Worm (Caenorhabditis elegans) whole organism, L1 larva: ENCODE results near the gene sna-2.

Experiments used
- C04F5.9 ChIP-seq: sonication (generic microtip); optimal IDR thresholded peaks from 2 replicates; lab custom pipeline; 2016; ENCODE audit warnings: missing genetic modification characterization, missing compliant biosample characterization
- C34B4.2 ChIP-seq: sonication (generic microtip); optimal IDR thresholded peaks from 2 replicates; lab custom pipeline; 2017; ENCODE audit warnings: mild to moderate bottlenecking, missing genetic modification characterization, missing compliant biosample characterization
- F16B12.6 ChIP-seq: fragments of 150-350 bp; optimal IDR thresholded peaks from 2 replicates; lab custom pipeline; 2014; ENCODE audit warnings: missing biosample characterization, missing genetic modification characterization
- aha-1 ChIP-seq: fragments of 150-350 bp; optimal IDR thresholded peaks from 2 replicates; lab custom pipeline; 2014; ENCODE audit warnings: missing biosample characterization, missing genetic modification characterization
- blmp-1 ChIP-seq: fragments of 150-350 bp; optimal IDR thresholded peaks from 2 replicates; lab custom pipeline; 2014; ENCODE audit warnings: missing biosample characterization, missing genetic modification characterization
- ceh-88 ChIP-seq: fragments of 200-800 bp; sonication (Bioruptor generic); IDR thresholded peaks from 2 replicates; pipeline ENCODE4 v1.3.6; 2022; ENCODE audit warnings: missing genetic modification characterization, missing compliant biosample characterization
- ceh-90 ChIP-seq: sonication (generic microtip); optimal IDR thresholded peaks from 2 replicates; lab custom pipeline; 2016; ENCODE audit warnings: missing genetic modification characterization, missing compliant biosample characterization
- dpl-1 ChIP-seq, 3 experiments: fragments of 150-350 bp in 2 of 3; sonication (generic microtip) in 1 of 3; optimal IDR thresholded peaks; 2 replicates each; lab custom pipeline; 2014 to 2017; ENCODE audit warnings: missing biosample characterization in 3 of 3, missing genetic modification characterization in 3 of 3, missing genetic modification reagents in 3 of 3
- dsc-1 ChIP-seq: sonication (generic microtip); optimal IDR thresholded peaks from 2 replicates; lab custom pipeline; 2016; ENCODE audit warnings: mild to moderate bottlenecking, missing genetic modification characterization, missing compliant biosample characterization
- egl-27 ChIP-seq, 2 experiments: fragments of 150-350 bp in 1 of 2; sonication (generic microtip); optimal IDR thresholded peaks; 3 replicates each; lab custom pipeline; 2017 to 2018; ENCODE audit warnings: missing biosample characterization in 2 of 2, missing genetic modification characterization in 2 of 2, missing genetic modification reagents in 2 of 2
- elt-2 ChIP-seq: sonication (generic microtip); optimal IDR thresholded peaks from 2 replicates; lab custom pipeline; 2016; ENCODE audit warnings: missing genetic modification characterization, mild to moderate bottlenecking, inconsistent platforms, missing compliant biosample characterization, missing genetic modification reagents
- ets-5 ChIP-seq: fragments of 200-800 bp; sonication (Bioruptor generic); IDR thresholded peaks from 2 replicates; pipeline ENCODE4 v1.3.6; 2022; ENCODE audit warnings: missing genetic modification characterization, missing compliant biosample characterization
- grh-1 ChIP-seq: fragments of 200-800 bp; sonication (Bioruptor generic); IDR thresholded peaks from 2 replicates; pipeline ENCODE4 v1.3.6; 2022; ENCODE audit warnings: missing genetic modification reagents, missing genetic modification characterization, missing compliant biosample characterization
- hlh-17 ChIP-seq: fragments of 200-800 bp; sonication (Bioruptor generic); optimal IDR thresholded peaks from 2 replicates; lab custom pipeline; 2018; ENCODE audit warnings: missing genetic modification characterization, mild to moderate bottlenecking, missing compliant biosample characterization, moderate library complexity, borderline replicate concordance
- hlh-4 ChIP-seq: sonication (generic microtip); optimal IDR thresholded peaks from 2 replicates; lab custom pipeline; 2016; ENCODE audit warnings: mild to moderate bottlenecking, missing genetic modification characterization, missing compliant biosample characterization
- hpl-2 ChIP-seq: fragments of 150-350 bp; optimal IDR thresholded peaks from 2 replicates; lab custom pipeline; 2014; ENCODE audit warnings: missing biosample characterization, missing genetic modification reagents, missing genetic modification characterization
- irx-1 ChIP-seq: sonication (generic microtip); optimal IDR thresholded peaks from 2 replicates; lab custom pipeline; 2016; ENCODE audit warnings: missing genetic modification characterization, missing compliant biosample characterization
- lin-15B ChIP-seq: fragments of 150-350 bp; sonication (generic microtip); optimal IDR thresholded peaks from 3 replicates; lab custom pipeline; 2014; ENCODE audit warnings: missing biosample characterization, missing genetic modification characterization
- lin-39 ChIP-seq: fragments of 150-350 bp; optimal IDR thresholded peaks from 2 replicates; lab custom pipeline; 2014; ENCODE audit warnings: missing biosample characterization, missing genetic modification reagents, missing genetic modification characterization
- mdl-1 ChIP-seq, 2 experiments: fragments of 150-350 bp; optimal IDR thresholded peaks; 2 replicates each; lab custom pipeline; 2014 to 2017; ENCODE audit warnings: missing biosample characterization in 2 of 2, missing genetic modification characterization in 2 of 2, inconsistent platforms in 1 of 2
- mef-2 ChIP-seq: fragments of 150-350 bp; optimal IDR thresholded peaks from 2 replicates; lab custom pipeline; 2014; ENCODE audit warnings: missing biosample characterization, missing genetic modification characterization
- nhr-12 ChIP-seq: sonication (generic microtip); optimal IDR thresholded peaks from 2 replicates; lab custom pipeline; 2017; ENCODE audit warnings: missing biosample characterization, missing genetic modification characterization
- nhr-237 ChIP-seq: fragments of 150-350 bp; optimal IDR thresholded peaks from 2 replicates; lab custom pipeline; 2014; ENCODE audit warnings: missing biosample characterization, missing genetic modification characterization
- nhr-28 ChIP-seq: fragments of 150-350 bp; optimal IDR thresholded peaks from 2 replicates; lab custom pipeline; 2014; ENCODE audit warnings: missing biosample characterization, missing genetic modification characterization
- nhr-47 ChIP-seq: sonication (generic microtip); optimal IDR thresholded peaks from 2 replicates; lab custom pipeline; 2016; ENCODE audit warnings: mild to moderate bottlenecking, missing genetic modification characterization, moderate library complexity, missing compliant biosample characterization
- nhr-71 ChIP-seq: sonication (generic microtip); optimal IDR thresholded peaks from 2 replicates; lab custom pipeline; 2016; ENCODE audit warnings: mild to moderate bottlenecking, missing genetic modification characterization, moderate library complexity, missing compliant biosample characterization
- nhr-76 ChIP-seq: sonication (generic microtip); optimal IDR thresholded peaks from 2 replicates; lab custom pipeline; 2017; ENCODE audit warnings: missing biosample characterization, missing genetic modification characterization
- nhr-77 ChIP-seq: fragments of 150-350 bp; optimal IDR thresholded peaks from 2 replicates; lab custom pipeline; 2014; ENCODE audit warnings: missing biosample characterization, missing genetic modification characterization
- nhr-85 ChIP-seq: sonication (generic microtip); peaks from one replicate; lab custom pipeline; 2016; ENCODE audit warnings: missing genetic modification characterization, inconsistent platforms, missing compliant biosample characterization
- pag-3 ChIP-seq: sonication (generic microtip); optimal IDR thresholded peaks from 2 replicates; lab custom pipeline; 2017; ENCODE audit warnings: missing genetic modification characterization, mild to moderate bottlenecking, missing compliant biosample characterization, antibody characterized with exemption, borderline replicate concordance; ENCODE audit not compliant: insufficient read depth
- pax-3 ChIP-seq: fragments of 200-800 bp; sonication (Bioruptor generic); optimal IDR thresholded peaks from 2 replicates; lab custom pipeline; 2018; ENCODE audit warnings: mild to moderate bottlenecking, missing genetic modification characterization, moderate library complexity, missing compliant biosample characterization
- rnt-1 ChIP-seq: sonication (generic microtip); optimal IDR thresholded peaks from 2 replicates; lab custom pipeline; 2016; ENCODE audit warnings: mild to moderate bottlenecking, missing genetic modification characterization, moderate library complexity, missing compliant biosample characterization
- sup-37 ChIP-seq: fragments of 200-800 bp; sonication (Bioruptor generic); optimal IDR thresholded peaks from 2 replicates; lab custom pipeline; 2018; ENCODE audit warnings: mild to moderate bottlenecking, missing genetic modification characterization, missing compliant biosample characterization
- swsn-7 ChIP-seq: sonication (generic microtip); optimal IDR thresholded peaks from 2 replicates; lab custom pipeline; 2016; ENCODE audit warnings: missing genetic modification characterization, missing compliant biosample characterization
- tbx-2 ChIP-seq: sonication (generic microtip); optimal IDR thresholded peaks from 2 replicates; lab custom pipeline; 2016; ENCODE audit warnings: missing genetic modification characterization, missing compliant biosample characterization
- tlp-1 ChIP-seq: fragments of 150-350 bp; optimal IDR thresholded peaks from 2 replicates; lab custom pipeline; 2014; ENCODE audit warnings: missing biosample characterization, missing genetic modification characterization
- unc-130 ChIP-seq: fragments of 150-350 bp; optimal IDR thresholded peaks from 2 replicates; lab custom pipeline; 2017; ENCODE audit warnings: missing biosample characterization, missing genetic modification characterization, inconsistent platforms
- unc-62 ChIP-seq: fragments of 150-350 bp; optimal IDR thresholded peaks from 2 replicates; lab custom pipeline; 2014; ENCODE audit warnings: missing biosample characterization, missing genetic modification reagents, missing genetic modification characterization
- xbp-1 ChIP-seq: sonication (generic microtip); optimal IDR thresholded peaks from 2 replicates; lab custom pipeline; 2016; ENCODE audit warnings: missing genetic modification characterization, missing compliant biosample characterization
- zag-1 ChIP-seq: fragments of 150-350 bp; optimal IDR thresholded peaks from 2 replicates; lab custom pipeline; 2014; ENCODE audit warnings: missing biosample characterization, missing genetic modification characterization
- ztf-4 ChIP-seq: fragments of 150-350 bp; optimal IDR thresholded peaks from 2 replicates; lab custom pipeline; 2014; ENCODE audit warnings: missing biosample characterization, missing genetic modification characterization

The sna-2 gene

ce11 chrIV:9790708-9791107, 13.3 kb upstream of the sna-2 start (continued):
- TF ChIP-seq ztf-4 (tag; lab: Kevin White, UChicago) (no peak), nhr-71 (peak; percentile 39), ets-5 (GFP tag; lab: Robert Waterston, UW) (no peak), F16B12.6 (tag; lab: Kevin White, UChicago) (no peak), zag-1 (no peak), dpl-1 (GFP tag; optimal IDR thresholded peaks at IDR 0.05; lab: Kevin White, UChicago) (no peak), xbp-1 (tag; lab: Kevin White, UChicago) (no peak), tbx-2 (tag; lab: Kevin White, UChicago) (peak; percentile 15), sup-37 (GFP tag; lab: Kevin White, UChicago) (no peak), grh-1 (GFP tag; lab: Robert Waterston, UW) (no peak), nhr-85 (tag; lab: Kevin White, UChicago) (peak; percentile 86), pag-3 (tag; lab: Kevin White, UChicago) (no peak), egl-27 (tag; optimal IDR thresholded peaks at IDR 0.05; lab: Kevin White, UChicago) (no peak), unc-62 (no peak), unc-130 (tag; lab: Kevin White, UChicago) (no peak), ceh-90 (tag; lab: Kevin White, UChicago) (no peak), nhr-76 (tag; lab: Kevin White, UChicago) (no peak), mdl-1 (tag; optimal IDR thresholded peaks at IDR 0.05; lab: Kevin White, UChicago) (no peak), lin-39 (peak; percentile 47), blmp-1 (peak; percentile 17), hlh-17 (GFP tag; lab: Kevin White, UChicago) (no peak)

DNA sequence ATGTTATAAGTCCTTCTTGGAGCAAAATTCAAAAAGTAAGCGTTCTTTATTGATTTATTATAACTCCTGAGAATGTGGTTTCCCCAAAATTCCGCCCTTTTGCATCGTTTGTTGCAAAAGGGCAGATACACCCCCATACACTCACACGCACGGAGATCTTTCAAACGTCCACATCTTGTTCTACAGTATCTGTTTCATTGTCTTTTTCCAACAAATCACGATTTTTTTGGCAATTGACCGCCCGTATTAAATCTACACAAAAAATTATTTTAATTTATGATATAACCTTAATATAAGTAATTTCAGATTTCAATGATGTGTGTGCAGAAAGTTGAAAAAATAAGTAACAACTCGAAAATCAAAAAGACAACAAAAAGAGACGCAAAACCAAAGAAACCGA, 12.1 kb upstream of the sna-2 start, which contains the start of gene T13F2.4:
Gene T13F2.4, plus strand, starts transcription at position 301 of the 400 bp plus-strand sequence.
- TF ChIP-seq nhr-28 (no peak), tlp-1 (tag; lab: Kevin White, UChicago) (no peak), elt-2 (tag; lab: Kevin White, UChicago) (no peak), hlh-4 (tag; lab: Kevin White, UChicago) (no peak), nhr-77 (no peak), nhr-85 (tag; lab: Kevin White, UChicago) (no peak), C34B4.2 (no peak), lin-15B (tag; lab: Kevin White, UChicago) (no peak), sup-37 (GFP tag; lab: Kevin White, UChicago) (no peak), ceh-88 (GFP tag; lab: Robert Waterston, UW) (no peak), egl-27 (tag; optimal IDR thresholded peaks at IDR 0.05; lab: Kevin White, UChicago) (no peak), pag-3 (tag; lab: Kevin White, UChicago) (no peak), swsn-7 (tag; lab: Kevin White, UChicago) (no peak)

- TF ChIP-seq mef-2 (tag; lab: Kevin White, UChicago) (no peak), dsc-1 (tag; lab: Kevin White, UChicago) (peak; percentile 9)
- TF ChIP-seq, all 84 proteins: peak for 1
Measured at ce11 chrIV:9784689-9785088, 7.3 kb upstream of the sna-2 start, which contains the start of gene sre-4. sre-4 (minus strand) TSS chrIV:9784789.

- no peak for TF ChIP-seq ceh-88 (GFP tag; lab: Robert Waterston, UW)
- no peak for TF ChIP-seq pax-3
- no peak for TF ChIP-seq nhr-12 (tag; lab: Kevin White, UChicago)
- TF ChIP-seq lin-15B (tag; lab: Kevin White, UChicago), result no peak
- no peak for TF ChIP-seq swsn-7 (tag; lab: Kevin White, UChicago)
- TF ChIP-seq lin-39, result no peak
- TF ChIP-seq C04F5.9 (tag; lab: Kevin White, UChicago), result no peak
- no peak for TF ChIP-seq irx-1 (tag; lab: Kevin White, UChicago)
- no peak for TF ChIP-seq nhr-76 (tag; lab: Kevin White, UChicago)
- no peak for TF ChIP-seq nhr-47
- TF ChIP-seq nhr-237 (tag; lab: Kevin White, UChicago), result no peak
- TF ChIP-seq hpl-2 (GFP tag; lab: Kevin White, UChicago), result no peak
- no peak for TF ChIP-seq rnt-1 (tag; lab: Kevin White, UChicago)
- no peak for TF ChIP-seq aha-1 (tag; lab: Kevin White, UChicago)
- no peak for TF ChIP-seq tbx-2 (tag; lab: Kevin White, UChicago)
Measured at ce11 chrIV:9778016-9778415, 582 bp upstream of the sna-2 start, which contains the start of gene T13F2.6. T13F2.6 (plus strand) TSS chrIV:9778321.
